Worm (Caenorhabditis elegans) whole organism, young adult: Measurements from ENCODE around the gene F23F1.10.
A peak's percentile ranks its signal among the peaks of the same experiment; 100 is the strongest.

Experiments used
- B0261.1 ChIP-seq: sonication (generic microtip); optimal IDR thresholded peaks from 2 replicates; lab custom pipeline; 2016; ENCODE audit warnings: mild to moderate bottlenecking, missing genetic modification characterization, moderate library complexity, missing compliant biosample characterization
- D2030.7 ChIP-seq: fragments of 200-800 bp; sonication (Bioruptor generic); IDR thresholded peaks from 2 replicates; pipeline ENCODE4 v1.3.6; 2022; ENCODE audit warnings: missing genetic modification reagents, missing genetic modification characterization, missing compliant biosample characterization
- F49E8.2 ChIP-seq: sonication (generic microtip); optimal IDR thresholded peaks from 3 replicates; lab custom pipeline; 2017; ENCODE audit warnings: missing genetic modification characterization, mild to moderate bottlenecking, missing compliant biosample characterization, antibody characterized with exemption, moderate library complexity; ENCODE audit not compliant: insufficient read depth
- F57A8.1 ChIP-seq: fragments of 200-800 bp; sonication (Bioruptor generic); optimal IDR thresholded peaks from 2 replicates; lab custom pipeline; 2018; ENCODE audit warnings: mild to moderate bottlenecking, missing genetic modification characterization, moderate library complexity, missing compliant biosample characterization
- F57C9.4 ChIP-seq: sonication (generic microtip); optimal IDR thresholded peaks from 2 replicates; lab custom pipeline; 2017; ENCODE audit warnings: mild to moderate bottlenecking, missing genetic modification characterization, missing compliant biosample characterization
- K11D2.4 ChIP-seq: fragments of 200-800 bp; sonication (Bioruptor generic); IDR thresholded peaks from 2 replicates; pipeline ENCODE4 v1.3.6; 2022; ENCODE audit warnings: missing genetic modification reagents, missing genetic modification characterization, missing compliant biosample characterization
- K12H6.12 ChIP-seq: fragments of 200-800 bp; sonication (Bioruptor generic); optimal IDR thresholded peaks from 2 replicates; lab custom pipeline; 2018; ENCODE audit warnings: mild to moderate bottlenecking, missing genetic modification characterization, missing compliant biosample characterization
- Y53G8AR.9 ChIP-seq: fragments of 200-800 bp; sonication (Bioruptor generic); conservative IDR thresholded peaks from 2 replicates; pipeline ENCODE4 v1.3.6; 2022; ENCODE audit warnings: missing genetic modification reagents, missing genetic modification characterization, missing compliant biosample characterization
- Y67H2A.10 ChIP-seq: fragments of 200-800 bp; sonication (Bioruptor generic); conservative IDR thresholded peaks from 2 replicates; pipeline ENCODE4 v1.3.6; 2022; ENCODE audit warnings: missing genetic modification reagents, missing genetic modification characterization, missing compliant biosample characterization
- aptf-3 ChIP-seq: fragments of 200-800 bp; sonication (Bioruptor generic); IDR thresholded peaks from 2 replicates; pipeline ENCODE4 v1.3.6; 2022; ENCODE audit warnings: missing genetic modification characterization, missing compliant biosample characterization
- athp-1 ChIP-seq: sonication (generic microtip); optimal IDR thresholded peaks from 2 replicates; lab custom pipeline; 2017; ENCODE audit warnings: mild to moderate bottlenecking, missing genetic modification characterization, missing compliant biosample characterization
- attf-5 ChIP-seq: fragments of 200-800 bp; sonication (Bioruptor generic); optimal IDR thresholded peaks from 2 replicates; lab custom pipeline; 2018; ENCODE audit warnings: mild to moderate bottlenecking, missing genetic modification characterization, missing compliant biosample characterization
- cebp-1 ChIP-seq, 2 experiments: fragments of 200-800 bp in 1 of 2; sonication (Bioruptor generic) in 1 of 2; sonication (generic microtip) in 1 of 2; IDR thresholded peaks in 1 of 2; optimal IDR thresholded peaks in 1 of 2; 2 replicates each; pipeline versions ENCODE4 v1.3.6 to Lab custom; 2017 to 2022; ENCODE audit warnings: missing compliant biosample characterization in 2 of 2, missing genetic modification characterization in 2 of 2, mild to moderate bottlenecking in 1 of 2, missing genetic modification reagents in 1 of 2, moderate library complexity in 1 of 2
- ceh-27 ChIP-seq: fragments of 200-800 bp; sonication (Bioruptor generic); optimal IDR thresholded peaks from 2 replicates; lab custom pipeline; 2018; ENCODE audit warnings: mild to moderate bottlenecking, missing genetic modification characterization, moderate library complexity, missing compliant biosample characterization
- ceh-58 ChIP-seq: fragments of 200-800 bp; sonication (Bioruptor generic); IDR thresholded peaks from 2 replicates; pipeline ENCODE4 v1.3.6; 2022; ENCODE audit warnings: missing genetic modification characterization, missing compliant biosample characterization
- die-1 ChIP-seq: sonication (generic microtip); optimal IDR thresholded peaks from 2 replicates; lab custom pipeline; 2016; ENCODE audit warnings: missing genotype, mild to moderate bottlenecking, missing genetic modification characterization, missing compliant biosample characterization
- dox-1 ChIP-seq: fragments of 200-800 bp; sonication (Bioruptor generic); IDR thresholded peaks from 2 replicates; pipeline ENCODE4 v1.3.6; 2022; ENCODE audit warnings: missing genetic modification reagents, missing genetic modification characterization, missing compliant biosample characterization
- efl-1 ChIP-seq: fragments of 150-350 bp; optimal IDR thresholded peaks from 2 replicates; lab custom pipeline; 2014; ENCODE audit warnings: missing biosample characterization, missing genetic modification reagents, missing genetic modification characterization
- gei-17 ChIP-seq: fragments of 200-800 bp; sonication (Bioruptor generic); optimal IDR thresholded peaks from 2 replicates; lab custom pipeline; 2018; ENCODE audit warnings: mild to moderate bottlenecking, missing genetic modification characterization, missing compliant biosample characterization
- hmg-1.2 ChIP-seq: fragments of 200-800 bp; sonication (Bioruptor generic); IDR thresholded peaks from 2 replicates; pipeline ENCODE4 v1.3.6; 2022; ENCODE audit warnings: missing genetic modification reagents, missing genetic modification characterization, missing compliant biosample characterization
- lin-26 ChIP-seq: fragments of 200-800 bp; sonication (Bioruptor generic); IDR thresholded peaks from 2 replicates; pipeline ENCODE4 v1.3.6; 2022; ENCODE audit warnings: missing genetic modification reagents, missing genetic modification characterization, missing compliant biosample characterization
- madf-3 ChIP-seq: fragments of 200-800 bp; sonication (Bioruptor generic); IDR thresholded peaks from 2 replicates; pipeline ENCODE4 v1.3.6; 2022; ENCODE audit warnings: missing genetic modification reagents, missing genetic modification characterization, missing compliant biosample characterization
- madf-6 ChIP-seq: fragments of 200-800 bp; sonication (Bioruptor generic); IDR thresholded peaks from 2 replicates; pipeline ENCODE4 v1.3.6; 2022; ENCODE audit warnings: missing genetic modification reagents, missing genetic modification characterization, missing compliant biosample characterization
- nhr-120 ChIP-seq: fragments of 200-800 bp; sonication (Bioruptor generic); IDR thresholded peaks from 2 replicates; pipeline ENCODE4 v1.3.6; 2022; ENCODE audit warnings: missing genetic modification characterization, missing compliant biosample characterization
- nhr-80 ChIP-seq: sonication (generic microtip); optimal IDR thresholded peaks from 2 replicates; lab custom pipeline; 2016; ENCODE audit warnings: missing genetic modification characterization, missing compliant biosample characterization
- pha-4 ChIP-seq: fragments of 150-350 bp; sonication (generic microtip); optimal IDR thresholded peaks from 2 replicates; lab custom pipeline; 2014; ENCODE audit warnings: missing biosample characterization, missing genetic modification reagents, missing genetic modification characterization
- rec-8 ChIP-seq, 2 experiments: sonication (generic microtip); optimal IDR thresholded peaks; 2 replicates each; lab custom pipeline; 2016; ENCODE audit warnings: mild to moderate bottlenecking in 2 of 2, missing genetic modification characterization in 2 of 2, missing genetic modification reagents in 2 of 2, missing genotype in 2 of 2, missing biosample characterization in 1 of 2, missing compliant biosample characterization in 1 of 2, moderate library complexity in 1 of 2
- repo-1 ChIP-seq: sonication (generic microtip); optimal IDR thresholded peaks from 2 replicates; lab custom pipeline; 2017; ENCODE audit warnings: mild to moderate bottlenecking, missing genetic modification characterization, missing compliant biosample characterization
- rpc-1 ChIP-seq, 2 experiments: fragments of 150-350 bp in 1 of 2; sonication (generic microtip) in 1 of 2; optimal IDR thresholded peaks; 2 replicates each; lab custom pipeline; 2014 to 2018; ENCODE audit warnings: missing biosample characterization in 1 of 2, missing genetic modification characterization in 1 of 2, missing genetic modification reagents in 1 of 2, missing genotype in 1 of 2
- sea-2 ChIP-seq: fragments of 200-800 bp; sonication (Bioruptor generic); IDR thresholded peaks from 2 replicates; pipeline ENCODE4 v1.3.6; 2022; ENCODE audit warnings: missing genetic modification characterization, missing compliant biosample characterization
- sptf-2 ChIP-seq: fragments of 200-800 bp; sonication (Bioruptor generic); optimal IDR thresholded peaks from 2 replicates; lab custom pipeline; 2018; ENCODE audit warnings: mild to moderate bottlenecking, missing genetic modification characterization, missing compliant biosample characterization
- tbp1 ChIP-seq: fragments of 200-800 bp; sonication (Bioruptor generic); optimal IDR thresholded peaks from 2 replicates; lab custom pipeline; 2018; ENCODE audit warnings: mild to moderate bottlenecking, missing genetic modification characterization, missing compliant biosample characterization
- tbx-9 ChIP-seq: sonication (generic microtip); optimal IDR thresholded peaks from 2 replicates; lab custom pipeline; 2016; ENCODE audit warnings: borderline replicate concordance, missing genetic modification characterization, inconsistent platforms, missing compliant biosample characterization
- unc-130 ChIP-seq: sonication (generic microtip); optimal IDR thresholded peaks from 2 replicates; lab custom pipeline; 2016; ENCODE audit warnings: missing genetic modification reagents, missing genetic modification characterization, missing compliant biosample characterization
- zfh-2 ChIP-seq: fragments of 200-800 bp; sonication (Bioruptor generic); conservative IDR thresholded peaks from 2 replicates; pipeline ENCODE4 v1.3.6; 2022; ENCODE audit warnings: missing genetic modification reagents, missing genetic modification characterization, missing compliant biosample characterization
- zim-3 ChIP-seq: sonication (generic microtip); optimal IDR thresholded peaks from 2 replicates; lab custom pipeline; 2017; ENCODE audit warnings: mild to moderate bottlenecking, missing genetic modification characterization, moderate library complexity, missing compliant biosample characterization
- ztf-18 ChIP-seq: sonication (generic microtip); optimal IDR thresholded peaks from 2 replicates; lab custom pipeline; 2016; ENCODE audit warnings: missing genotype, mild to moderate bottlenecking, missing genetic modification characterization, missing compliant biosample characterization

Gene F23F1.10

DNA sequence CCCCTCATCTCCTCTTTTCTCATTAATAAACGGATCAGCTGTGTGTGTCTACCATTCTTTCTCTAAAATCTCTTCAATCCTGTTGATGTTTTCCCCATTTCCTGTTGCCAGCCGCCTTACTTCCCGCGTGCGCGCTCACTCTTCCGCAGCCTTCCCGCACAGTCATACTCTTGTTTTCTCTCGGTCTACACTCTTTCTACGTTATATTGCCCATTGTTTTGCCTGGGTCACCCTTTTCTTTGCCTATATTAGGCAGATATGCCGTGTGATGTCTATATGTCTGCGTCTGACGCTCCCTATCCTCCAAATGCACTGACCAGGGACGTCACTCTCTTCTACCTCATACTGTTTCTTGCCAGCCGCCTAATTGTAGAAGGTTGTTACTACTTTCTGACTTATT lies 24.5 kb upstream of the F23F1.10 start:
- TF ChIP-seq repo-1 (tag; lab: Kevin White, UChicago) (no peak), tbx-9 (tag; lab: Kevin White, UChicago) (no peak), madf-6 (GFP tag; lab: Robert Waterston, UW) (peak; percentile 39; the same call in 1 of the 2 replicates), D2030.7 (peak; percentile 47; the same call in 1 of the 2 replicates), cebp-1 (GFP tag; IDR thresholded peaks at IDR 0.05; lab: Robert Waterston, UW) (no peak), cebp-1 (tag; optimal IDR thresholded peaks at IDR 0.05; lab: Kevin White, UChicago) (peak; percentile 38), lin-26 (GFP tag; lab: Robert Waterston, UW) (peak; percentile 67; the same call in 1 of the 2 replicates), attf-5 (peak; percentile 34), nhr-80 (tag; lab: Kevin White, UChicago) (peak; percentile 3), B0261.1 (tag; lab: Kevin White, UChicago) (no peak), Y53G8AR.9 (GFP tag; lab: Robert Waterston, UW) (no peak), nhr-120 (GFP tag; lab: Robert Waterston, UW) (no peak), tbp1 (GFP tag; lab: Kevin White, UChicago) (no peak), hmg-1.2 (GFP tag; lab: Robert Waterston, UW) (peak; percentile 71; the same call in 1 of the 2 replicates), athp-1 (no peak), ceh-27 (GFP tag; lab: Kevin White, UChicago) (peak; percentile 0), dox-1 (GFP tag; lab: Robert Waterston, UW) (peak; percentile 44; the same call in 1 of the 2 replicates), zfh-2 (GFP tag; lab: Robert Waterston, UW) (no peak), efl-1 (GFP tag; lab: Kevin White, UChicago) (peak; percentile 51), aptf-3 (no peak), madf-3 (GFP tag; lab: Robert Waterston, UW) (0 out of 2 replicates have a peak, but pooled peaks have one; percentile 34)

DNA sequence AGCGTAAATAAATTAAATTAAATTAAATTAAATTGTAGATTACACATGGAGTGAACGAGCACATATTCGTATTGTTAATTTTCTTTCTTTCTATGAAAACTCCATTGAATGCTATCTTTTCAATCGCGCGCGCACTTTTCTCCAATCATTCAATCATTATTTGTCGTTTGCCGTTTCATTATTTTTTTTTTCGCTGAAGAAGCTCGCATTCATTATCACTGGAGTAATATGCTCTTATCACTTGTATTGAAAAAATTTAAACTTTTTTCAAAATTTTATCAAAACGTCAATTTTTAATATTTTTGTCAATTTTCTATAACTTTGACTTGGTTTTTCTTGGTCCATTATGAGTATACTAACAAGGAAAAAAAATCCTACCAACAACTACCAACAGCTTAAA lies 23.7 kb upstream of the F23F1.10 start:
- TF ChIP-seq madf-6 (GFP tag; lab: Robert Waterston, UW) (no peak), pha-4 (tag; lab: Kevin White, UChicago) (no peak), K12H6.12 (tag; lab: Kevin White, UChicago) (no peak), zim-3 (tag; lab: Kevin White, UChicago) (no peak), gei-17 (no peak), nhr-80 (tag; lab: Kevin White, UChicago) (peak; percentile 61), ceh-27 (GFP tag; lab: Kevin White, UChicago) (no peak)
- TF ChIP-seq, all 124 proteins: peak for 1

DNA sequence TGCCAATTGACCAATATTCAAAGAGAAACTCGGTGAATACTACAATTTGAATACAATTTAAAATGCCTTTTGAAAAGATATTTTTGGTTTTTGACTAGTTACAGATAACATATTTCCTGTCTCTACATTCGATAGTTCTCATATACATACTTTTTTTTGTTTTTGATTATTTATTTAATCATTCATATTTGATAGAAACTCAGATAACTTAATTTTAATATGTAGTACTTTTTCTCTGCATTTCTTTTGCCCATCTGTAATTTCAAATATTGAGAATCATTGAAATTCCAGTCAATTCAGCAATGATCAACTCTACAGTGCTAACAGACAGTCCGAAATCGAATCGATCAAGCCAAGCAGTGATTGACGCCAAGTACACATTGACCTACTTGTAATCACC lies 19.2 kb upstream of the F23F1.10 start, which contains the start of gene C23H3.2:
TSS of gene C23H3.2 (plus strand) at position 301 of the 400 bp plus-strand sequence.
- TF ChIP-seq F49E8.2 (tag; lab: Kevin White, UChicago): no peak
- TF ChIP-seq sea-2: no peak
- TF ChIP-seq K11D2.4 (GFP tag; lab: Robert Waterston, UW): no peak
- no peak for TF ChIP-seq F57C9.4 (tag; lab: Kevin White, UChicago)
- TF ChIP-seq sptf-2: no peak
- TF ChIP-seq B0261.1 (tag; lab: Kevin White, UChicago): no peak
- TF ChIP-seq ztf-18 (tag; lab: Kevin White, UChicago): no peak
- TF ChIP-seq rpc-1 (optimal IDR thresholded peaks at IDR 0.05; lab: Kevin White, UChicago): no peak
- TF ChIP-seq rpc-1 (tag; optimal IDR thresholded peaks at IDR 0.05; lab: Kevin White, UChicago): no peak
- TF ChIP-seq Y67H2A.10 (GFP tag; lab: Robert Waterston, UW): no peak

DNA sequence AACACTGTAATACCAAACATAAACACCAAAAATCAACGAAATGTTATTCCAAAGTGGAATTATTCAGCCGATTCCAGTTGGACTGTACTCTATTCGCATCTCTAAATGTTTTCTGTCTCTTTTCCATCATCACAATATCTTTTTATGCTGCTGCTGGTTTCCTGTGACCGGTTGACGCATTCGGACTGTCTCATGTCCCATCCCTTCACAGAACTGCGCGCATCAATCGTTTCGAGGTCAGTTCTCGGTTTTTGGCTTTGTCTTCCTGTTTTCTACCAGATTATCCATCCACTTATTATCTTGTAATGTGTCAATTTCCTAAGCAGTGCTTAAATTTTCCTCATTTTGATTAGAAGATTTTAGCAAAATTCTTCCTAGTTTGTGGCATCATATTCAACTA lies 18.3 kb upstream of the F23F1.10 start:
- no peak for TF ChIP-seq die-1 (tag; lab: Kevin White, UChicago)
- no peak for TF ChIP-seq ceh-58 (GFP tag; lab: Robert Waterston, UW)
- no peak for TF ChIP-seq rec-8 (tag; optimal IDR thresholded peaks at IDR 0.05; lab: Kevin White, UChicago)
- no peak for TF ChIP-seq unc-130 (GFP tag; lab: Kevin White, UChicago)
- TF ChIP-seq F49E8.2 (tag; lab: Kevin White, UChicago): no peak
- TF ChIP-seq F57A8.1 (GFP tag; lab: Kevin White, UChicago): no peak
